Worm (Caenorhabditis elegans) whole organism, young adult: ENCODE data around the gene txt-13.
A peak's percentile ranks its signal among the peaks of the same experiment; 100 is the strongest.

Source experiments
- B0019.2 ChIP-seq: fragments of 200-800 bp; sonication (Bioruptor generic); conservative IDR thresholded peaks from 2 replicates; pipeline ENCODE4 v1.3.6; 2022; ENCODE audit warnings: missing genetic modification reagents, missing genetic modification characterization, missing compliant biosample characterization
- B0261.1 ChIP-seq: sonication (generic microtip); optimal IDR thresholded peaks from 2 replicates; lab custom pipeline; 2016; ENCODE audit warnings: mild to moderate bottlenecking, missing genetic modification characterization, moderate library complexity, missing compliant biosample characterization
- F10E7.11 ChIP-seq: sonication (generic microtip); optimal IDR thresholded peaks from 2 replicates; lab custom pipeline; 2017; ENCODE audit warnings: mild to moderate bottlenecking, missing genetic modification characterization, moderate library complexity, missing compliant biosample characterization
- F23B12.7 ChIP-seq: sonication (generic microtip); optimal IDR thresholded peaks from 2 replicates; lab custom pipeline; 2017; ENCODE audit warnings: missing genetic modification characterization, mild to moderate bottlenecking, missing compliant biosample characterization, antibody characterized with exemption, moderate library complexity; ENCODE audit not compliant: insufficient read depth
- F37B4.10 ChIP-seq: fragments of 200-800 bp; sonication (Bioruptor generic); IDR thresholded peaks from 2 replicates; pipeline ENCODE4 v1.3.6; 2022; ENCODE audit warnings: missing genetic modification characterization, missing compliant biosample characterization
- F55B11.4 ChIP-seq: sonication (generic microtip); optimal IDR thresholded peaks from 2 replicates; lab custom pipeline; 2016; ENCODE audit warnings: missing compliant biosample characterization, missing genetic modification characterization, borderline replicate concordance; ENCODE audit not compliant: insufficient read depth
- F57A8.1 ChIP-seq: fragments of 200-800 bp; sonication (Bioruptor generic); optimal IDR thresholded peaks from 2 replicates; lab custom pipeline; 2018; ENCODE audit warnings: mild to moderate bottlenecking, missing genetic modification characterization, moderate library complexity, missing compliant biosample characterization
- K11D2.4 ChIP-seq: fragments of 200-800 bp; sonication (Bioruptor generic); IDR thresholded peaks from 2 replicates; pipeline ENCODE4 v1.3.6; 2022; ENCODE audit warnings: missing genetic modification reagents, missing genetic modification characterization, missing compliant biosample characterization
- T07F8.4 ChIP-seq: sonication (generic microtip); optimal IDR thresholded peaks from 2 replicates; lab custom pipeline; 2016; ENCODE audit warnings: mild to moderate bottlenecking, missing genetic modification characterization, moderate library complexity, missing compliant biosample characterization
- Y53G8AR.9 ChIP-seq: fragments of 200-800 bp; sonication (Bioruptor generic); conservative IDR thresholded peaks from 2 replicates; pipeline ENCODE4 v1.3.6; 2022; ENCODE audit warnings: missing genetic modification reagents, missing genetic modification characterization, missing compliant biosample characterization
- Y95B8A.8 ChIP-seq: fragments of 200-800 bp; sonication (Bioruptor generic); IDR thresholded peaks from 2 replicates; pipeline ENCODE4 v1.3.6; 2022; ENCODE audit warnings: missing genetic modification reagents, missing genetic modification characterization, missing compliant biosample characterization
- ZK185.1 ChIP-seq: sonication (generic microtip); optimal IDR thresholded peaks from 2 replicates; lab custom pipeline; 2016; ENCODE audit warnings: mild to moderate bottlenecking, missing genetic modification characterization, missing compliant biosample characterization; ENCODE audit not compliant: poor library complexity, severe bottlenecking
- akir-1 ChIP-seq: fragments of 200-800 bp; sonication (Bioruptor generic); optimal IDR thresholded peaks from 2 replicates; lab custom pipeline; 2018; ENCODE audit warnings: mild to moderate bottlenecking, missing genetic modification characterization, moderate library complexity, missing compliant biosample characterization
- athp-1 ChIP-seq: sonication (generic microtip); optimal IDR thresholded peaks from 2 replicates; lab custom pipeline; 2017; ENCODE audit warnings: mild to moderate bottlenecking, missing genetic modification characterization, missing compliant biosample characterization
- attf-3 ChIP-seq: fragments of 200-800 bp; sonication (Bioruptor generic); conservative IDR thresholded peaks from 2 replicates; pipeline ENCODE4 v1.3.6; 2022; ENCODE audit warnings: missing genetic modification reagents, missing genetic modification characterization, missing compliant biosample characterization
- attf-6 ChIP-seq: fragments of 200-800 bp; sonication (Bioruptor generic); IDR thresholded peaks from 2 replicates; pipeline ENCODE4 v1.3.6; 2022; ENCODE audit warnings: missing genetic modification reagents, missing genetic modification characterization, missing compliant biosample characterization
- cebp-2 ChIP-seq: fragments of 200-800 bp; sonication (Bioruptor generic); IDR thresholded peaks from 2 replicates; pipeline ENCODE4 v1.3.6; 2022; ENCODE audit warnings: missing genetic modification characterization, missing compliant biosample characterization
- ceh-27 ChIP-seq: fragments of 200-800 bp; sonication (Bioruptor generic); optimal IDR thresholded peaks from 2 replicates; lab custom pipeline; 2018; ENCODE audit warnings: mild to moderate bottlenecking, missing genetic modification characterization, moderate library complexity, missing compliant biosample characterization
- ceh-40 ChIP-seq: fragments of 200-800 bp; sonication (Bioruptor generic); IDR thresholded peaks from 2 replicates; pipeline ENCODE4 v1.3.6; 2022; ENCODE audit warnings: missing genetic modification characterization, missing compliant biosample characterization
- ceh-79 ChIP-seq: sonication (generic microtip); optimal IDR thresholded peaks from 2 replicates; lab custom pipeline; 2017; ENCODE audit warnings: mild to moderate bottlenecking, missing genetic modification characterization, missing compliant biosample characterization
- chd-7 ChIP-seq: sonication (generic microtip); optimal IDR thresholded peaks from 2 replicates; lab custom pipeline; 2016; ENCODE audit warnings: mild to moderate bottlenecking, missing genetic modification characterization, moderate library complexity, missing compliant biosample characterization
- dpff-1 ChIP-seq: sonication (generic microtip); optimal IDR thresholded peaks from 2 replicates; lab custom pipeline; 2017; ENCODE audit warnings: mild to moderate bottlenecking, missing genetic modification characterization, missing compliant biosample characterization
- efl-1 ChIP-seq: fragments of 150-350 bp; optimal IDR thresholded peaks from 2 replicates; lab custom pipeline; 2014; ENCODE audit warnings: missing biosample characterization, missing genetic modification reagents, missing genetic modification characterization
- egrh-3 ChIP-seq: fragments of 200-800 bp; sonication (Bioruptor generic); IDR thresholded peaks from 2 replicates; pipeline ENCODE4 v1.3.6; 2022; ENCODE audit warnings: missing genetic modification reagents, missing genetic modification characterization, missing compliant biosample characterization
- ets-4 ChIP-seq: fragments of 200-800 bp; sonication (Bioruptor generic); optimal IDR thresholded peaks from 2 replicates; lab custom pipeline; 2018; ENCODE audit warnings: mild to moderate bottlenecking, missing genetic modification characterization, missing compliant biosample characterization
- gei-17 ChIP-seq: fragments of 200-800 bp; sonication (Bioruptor generic); optimal IDR thresholded peaks from 2 replicates; lab custom pipeline; 2018; ENCODE audit warnings: mild to moderate bottlenecking, missing genetic modification characterization, missing compliant biosample characterization
- hmg-20 ChIP-seq: fragments of 200-800 bp; sonication (Bioruptor generic); IDR thresholded peaks from 2 replicates; pipeline ENCODE4 v1.3.6; 2022; ENCODE audit warnings: missing genetic modification reagents, missing genetic modification characterization, missing compliant biosample characterization
- lag-1 ChIP-seq: fragments of 200-800 bp; sonication (Bioruptor generic); IDR thresholded peaks from 2 replicates; pipeline ENCODE4 v1.3.6; 2022; ENCODE audit warnings: missing genetic modification reagents, missing genetic modification characterization, missing compliant biosample characterization
- madf-6 ChIP-seq: fragments of 200-800 bp; sonication (Bioruptor generic); IDR thresholded peaks from 2 replicates; pipeline ENCODE4 v1.3.6; 2022; ENCODE audit warnings: missing genetic modification reagents, missing genetic modification characterization, missing compliant biosample characterization
- mcd-1 ChIP-seq: fragments of 200-800 bp; sonication (Bioruptor generic); IDR thresholded peaks from 2 replicates; pipeline ENCODE4 v1.3.6; 2022; ENCODE audit warnings: missing genetic modification reagents, missing genetic modification characterization, missing compliant biosample characterization
- mel-28 ChIP-seq: sonication (generic microtip); optimal IDR thresholded peaks from 2 replicates; lab custom pipeline; 2016; ENCODE audit warnings: borderline replicate concordance, mild to moderate bottlenecking, missing genetic modification characterization, missing compliant biosample characterization
- mes-4 ChIP-seq: sonication (generic microtip); optimal IDR thresholded peaks from 2 replicates; lab custom pipeline; 2016; ENCODE audit warnings: missing genotype, missing genetic modification characterization, missing compliant biosample characterization
- nfya-1 ChIP-seq: sonication (generic microtip); optimal IDR thresholded peaks from 2 replicates; lab custom pipeline; 2017; ENCODE audit warnings: antibody characterized with exemption, missing compliant biosample characterization, missing genetic modification characterization, borderline replicate concordance; ENCODE audit not compliant: insufficient read depth
- nfya-2 ChIP-seq: fragments of 200-800 bp; sonication (Bioruptor generic); IDR thresholded peaks from 2 replicates; pipeline ENCODE4 v1.3.6; 2022; ENCODE audit warnings: missing genetic modification reagents, missing genetic modification characterization, missing compliant biosample characterization
- nfyb-1 ChIP-seq: fragments of 200-800 bp; sonication (Bioruptor generic); IDR thresholded peaks from 2 replicates; pipeline ENCODE4 v1.3.6; 2022; ENCODE audit warnings: missing genetic modification reagents, missing genetic modification characterization, missing compliant biosample characterization
- nhr-120 ChIP-seq: fragments of 200-800 bp; sonication (Bioruptor generic); IDR thresholded peaks from 2 replicates; pipeline ENCODE4 v1.3.6; 2022; ENCODE audit warnings: missing genetic modification characterization, missing compliant biosample characterization
- nhr-179 ChIP-seq: sonication (generic microtip); optimal IDR thresholded peaks from 2 replicates; lab custom pipeline; 2016; ENCODE audit warnings: mild to moderate bottlenecking, missing genetic modification characterization, missing compliant biosample characterization
- rec-8 ChIP-seq, 2 experiments: sonication (generic microtip); optimal IDR thresholded peaks; 2 replicates each; lab custom pipeline; 2016; ENCODE audit warnings: mild to moderate bottlenecking in 2 of 2, missing genetic modification characterization in 2 of 2, missing genetic modification reagents in 2 of 2, missing genotype in 2 of 2, missing biosample characterization in 1 of 2, missing compliant biosample characterization in 1 of 2, moderate library complexity in 1 of 2
- sea-2 ChIP-seq: fragments of 200-800 bp; sonication (Bioruptor generic); IDR thresholded peaks from 2 replicates; pipeline ENCODE4 v1.3.6; 2022; ENCODE audit warnings: missing genetic modification characterization, missing compliant biosample characterization
- snpc-1.1 ChIP-seq: sonication (generic microtip); optimal IDR thresholded peaks from 2 replicates; lab custom pipeline; 2017; ENCODE audit warnings: missing genetic modification characterization, mild to moderate bottlenecking, missing compliant biosample characterization, antibody characterized with exemption, moderate library complexity, missing genotype, missing genetic modification reagents; ENCODE audit not compliant: insufficient read depth
- tbp1 ChIP-seq: fragments of 200-800 bp; sonication (Bioruptor generic); optimal IDR thresholded peaks from 2 replicates; lab custom pipeline; 2018; ENCODE audit warnings: mild to moderate bottlenecking, missing genetic modification characterization, missing compliant biosample characterization
- tlf-1 ChIP-seq: fragments of 200-800 bp; sonication (Bioruptor generic); optimal IDR thresholded peaks from 2 replicates; lab custom pipeline; 2018; ENCODE audit warnings: mild to moderate bottlenecking, missing genetic modification characterization, missing compliant biosample characterization
- unc-62 ChIP-seq: fragments of 150-350 bp; optimal IDR thresholded peaks from 2 replicates; lab custom pipeline; 2014; ENCODE audit warnings: missing biosample characterization, missing genetic modification reagents, missing genetic modification characterization
- zim-3 ChIP-seq: sonication (generic microtip); optimal IDR thresholded peaks from 2 replicates; lab custom pipeline; 2017; ENCODE audit warnings: mild to moderate bottlenecking, missing genetic modification characterization, moderate library complexity, missing compliant biosample characterization
- ztf-18 ChIP-seq: sonication (generic microtip); optimal IDR thresholded peaks from 2 replicates; lab custom pipeline; 2016; ENCODE audit warnings: missing genotype, mild to moderate bottlenecking, missing genetic modification characterization, missing compliant biosample characterization
- ztf-25 ChIP-seq: fragments of 200-800 bp; sonication (Bioruptor generic); IDR thresholded peaks from 2 replicates; pipeline ENCODE4 v1.3.6; 2022; ENCODE audit warnings: missing genetic modification reagents, missing genetic modification characterization, missing compliant biosample characterization
- ztf-6 ChIP-seq: fragments of 200-800 bp; sonication (Bioruptor generic); IDR thresholded peaks from 2 replicates; pipeline ENCODE4 v1.3.6; 2022; ENCODE audit warnings: missing genetic modification reagents, missing genetic modification characterization, missing compliant biosample characterization

Gene txt-13

ce11 chrII:10563368-10563767 is 7.0 kb upstream of the txt-13 start, which contains the start of gene cdc-48.1 (continued):
- TF ChIP-seq nfya-2 (peak; percentile 94), zim-3 (tag; lab: Kevin White, UChicago) (peak; percentile 96), mcd-1 (GFP tag; lab: Robert Waterston, UW) (peak; percentile 100), attf-3 (GFP tag; lab: Robert Waterston, UW) (peak; percentile 94), unc-62 (GFP tag; lab: Kevin White, UChicago) (peak; percentile 98), nfyb-1 (peak; percentile 99), F57A8.1 (GFP tag; lab: Kevin White, UChicago) (peak; percentile 84), Y95B8A.8 (GFP tag; lab: Robert Waterston, UW) (peak; percentile 100), attf-6 (peak; percentile 92), F37B4.10 (GFP tag; lab: Robert Waterston, UW) (peak; percentile 98), hmg-20 (GFP tag; lab: Robert Waterston, UW) (peak; percentile 95), nfya-1 (tag; lab: Kevin White, UChicago) (no peak), nhr-120 (GFP tag; lab: Robert Waterston, UW) (peak; percentile 92), ceh-27 (GFP tag; lab: Kevin White, UChicago) (peak; percentile 100), ZK185.1 (peak; percentile 99), T07F8.4 (tag; lab: Kevin White, UChicago) (peak; percentile 90), akir-1 (peak; percentile 75), ceh-40 (GFP tag; lab: Robert Waterston, UW) (peak; percentile 94), ceh-79 (tag; lab: Kevin White, UChicago) (peak; percentile 88), ets-4 (GFP tag; lab: Kevin White, UChicago) (peak; percentile 97), B0261.1 (tag; lab: Kevin White, UChicago) (peak; percentile 48), chd-7 (tag; lab: Kevin White, UChicago) (peak; percentile 99), tlf-1 (GFP tag; lab: Kevin White, UChicago) (peak; percentile 100), mel-28 (peak; percentile 82), egrh-3 (GFP tag; lab: Robert Waterston, UW) (peak; percentile 64; the same call in 1 of the 2 replicates), gei-17 (peak; percentile 91), madf-6 (peak; percentile 99), F23B12.7 (tag; lab: Kevin White, UChicago) (peak; percentile 99), lag-1 (GFP tag; lab: Robert Waterston, UW) (no peak; the same call in 1 of the 2 replicates), F10E7.11 (peak; percentile 87), B0019.2 (GFP tag; lab: Robert Waterston, UW) (peak; percentile 98), dpff-1 (tag; lab: Kevin White, UChicago) (peak; percentile 11), nhr-179 (tag; lab: Kevin White, UChicago) (no peak), mes-4 (peak; percentile 86), K11D2.4 (peak; percentile 100), Y53G8AR.9 (peak; percentile 100), F55B11.4 (no peak), rec-8 (tag; optimal IDR thresholded peaks at IDR 0.05; lab: Kevin White, UChicago) (peak; percentile 86 to 87), athp-1 (tag; lab: Kevin White, UChicago) (peak; percentile 100), ztf-6 (GFP tag; lab: Robert Waterston, UW) (peak; percentile 99), ztf-25 (GFP tag; lab: Robert Waterston, UW) (peak; percentile 94), tbp1 (GFP tag; lab: Kevin White, UChicago) (peak; percentile 83), cebp-2 (GFP tag; lab: Robert Waterston, UW) (peak; percentile 91; the same call in 1 of the 2 replicates), sea-2 (peak; percentile 83; the same call in 1 of the 2 replicates), efl-1 (GFP tag; lab: Kevin White, UChicago) (peak; percentile 100), snpc-1.1 (tag; lab: Kevin White, UChicago) (peak; percentile 87), ztf-18 (tag; lab: Kevin White, UChicago) (peak; percentile 89)
